Worm (Caenorhabditis elegans): ENCODE data around the gene T26E4.3.

Gene T26E4.3

ce11 chrV:15819983-15820382 is 37.4 kb downstream of the T26E4.3 start, which contains the start of gene srbc-48:
Gene srbc-48, plus strand, starts transcription at chrV:15820283.
- no peak for TF ChIP-seq unc-62 (GFP tag; optimal IDR thresholded peaks at IDR 0.05)

DNA sequence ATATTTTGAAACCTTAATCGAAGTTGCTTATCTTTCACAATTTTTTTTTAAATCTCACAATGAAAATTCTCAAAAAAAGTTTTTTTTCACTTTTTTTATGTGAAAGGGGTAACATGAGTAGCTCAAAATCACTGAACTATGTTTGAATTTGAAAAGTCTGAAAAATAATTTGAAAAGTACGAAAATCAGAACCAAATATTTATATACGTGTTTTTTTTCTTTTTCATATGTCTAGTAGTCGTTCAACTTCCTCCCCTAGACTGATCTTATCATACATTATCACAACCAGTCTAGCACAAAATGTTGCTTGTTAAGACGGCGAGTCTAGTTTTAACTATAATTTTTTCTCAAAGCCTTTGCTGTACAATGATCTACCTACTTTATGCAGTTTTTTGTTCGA is 38.8 kb downstream of the T26E4.3 start, which contains the start of gene srbc-49:
Gene srbc-49 (plus strand): TSS at position 301 of the 400 bp plus-strand sequence.
- no peak for TF ChIP-seq unc-62 (GFP tag; optimal IDR thresholded peaks at IDR 0.05)

ce11 chrV:15824866-15825265 is 42.3 kb downstream of the T26E4.3 start, which contains the start of gene srbc-50:
Gene srbc-50, minus strand, starts transcription at chrV:15824966.
- TF ChIP-seq unc-62 (GFP tag; optimal IDR thresholded peaks at IDR 0.05), result no peak

ce11 chrV:15826110-15826509 is 43.5 kb downstream of the T26E4.3 start, which contains the start of gene srbc-51:
Gene srbc-51, plus strand, starts transcription at chrV:15826410.
- no peak for TF ChIP-seq unc-62 (GFP tag; optimal IDR thresholded peaks at IDR 0.05)

DNA sequence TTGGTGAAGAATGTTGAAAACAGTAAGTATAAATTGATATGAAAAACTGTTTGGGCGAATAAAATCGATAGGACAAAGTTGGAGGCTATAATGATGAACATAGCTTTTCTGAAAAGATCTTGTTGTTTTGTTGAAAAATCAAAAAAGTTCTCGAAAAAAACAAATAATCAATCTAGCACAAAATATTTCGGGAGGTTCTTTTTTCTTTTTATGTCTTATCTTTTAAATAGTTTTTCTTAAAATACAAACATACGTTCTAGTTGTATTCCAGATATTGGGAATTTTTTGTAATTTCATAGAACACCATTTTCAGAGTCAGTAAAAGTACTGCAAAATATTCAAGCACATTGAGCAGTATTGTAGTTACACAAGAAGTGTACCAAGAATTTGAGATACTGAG is 47.3 kb downstream of the T26E4.3 start, which contains the start of gene srbc-55:
Gene srbc-55 (minus strand): TSS at position 101 of the 400 bp plus-strand sequence.
- TF ChIP-seq unc-62 (GFP tag; optimal IDR thresholded peaks at IDR 0.05), result no peak

DNA sequence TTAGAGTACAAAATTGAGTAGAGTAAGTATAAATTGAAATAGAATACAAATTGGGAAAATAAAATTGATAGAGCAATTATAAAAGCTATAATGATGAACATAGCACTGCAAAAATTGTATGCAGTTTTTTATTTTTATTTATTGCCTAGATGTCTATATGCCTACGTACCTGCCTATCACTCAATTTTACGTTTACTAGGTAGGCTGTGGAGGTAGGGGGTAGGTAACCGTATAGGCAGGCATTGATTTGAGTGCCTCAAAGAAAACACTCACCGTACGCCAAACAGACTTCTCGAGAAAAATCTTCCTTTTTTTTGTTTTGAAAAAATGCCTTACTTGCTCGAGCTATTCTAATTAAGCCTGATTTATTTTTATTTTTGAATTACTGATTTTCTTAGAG is 49.0 kb downstream of the T26E4.3 start, which contains the start of gene srbc-56:
Gene srbc-56 (minus strand): TSS at position 101 of the 400 bp plus-strand sequence.
- no peak for TF ChIP-seq unc-62 (GFP tag; optimal IDR thresholded peaks at IDR 0.05)

DNA sequence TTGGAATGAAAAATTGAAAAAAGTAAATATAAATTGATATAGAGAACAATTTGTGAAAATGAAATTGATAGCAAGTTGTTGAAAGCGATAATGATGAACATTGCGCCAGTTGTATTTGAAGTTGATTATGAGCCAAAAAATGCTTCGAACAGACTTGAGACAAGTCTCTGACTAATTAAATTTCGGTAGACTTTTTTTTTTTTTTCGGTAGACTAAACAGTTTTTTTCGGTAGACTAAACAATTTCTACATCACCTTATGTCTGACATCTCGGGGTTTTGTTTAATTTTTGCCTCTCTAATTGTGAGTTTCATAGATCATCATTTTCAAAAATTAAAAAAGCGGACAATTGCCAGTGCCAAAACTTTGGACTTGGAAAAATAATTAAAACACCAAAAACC is 51.0 kb downstream of the T26E4.3 start, which contains the start of gene srbc-54:
Gene srbc-54 (minus strand): TSS at position 101 of the 400 bp plus-strand sequence.
- no peak for TF ChIP-seq unc-62 (GFP tag; optimal IDR thresholded peaks at IDR 0.05)

Measured in whole organism, dauer.